Fruit fly (Drosophila melanogaster) whole organism, adult: ENCODE measurements around the gene Cyp28c1.

Experiments used
- CG12768 ChIP-seq: fragments of 200-800 bp; sonication (Bioruptor generic); optimal IDR thresholded peaks from 2 replicates; lab custom pipeline; 2017; ENCODE audit warnings: missing biosample characterization, missing genetic modification characterization, mild to moderate bottlenecking, moderate library complexity, missing genetic modification reagents
- CG14711 ChIP-seq: fragments of 200-800 bp; sonication (Bioruptor generic); optimal IDR thresholded peaks from 2 replicates; lab custom pipeline; 2018; ENCODE audit warnings: missing biosample characterization, mild to moderate bottlenecking, missing genetic modification characterization, moderate library complexity
- CG1620 ChIP-seq: fragments of 200-800 bp; sonication (Bioruptor generic); optimal IDR thresholded peaks from 2 replicates; lab custom pipeline; 2016; ENCODE audit warnings: missing biosample characterization, missing genetic modification characterization
- CG33017 ChIP-seq: fragments of 200-800 bp; sonication (Bioruptor generic); optimal IDR thresholded peaks from 2 replicates; lab custom pipeline; 2018; ENCODE audit warnings: missing biosample characterization, mild to moderate bottlenecking, missing genetic modification characterization, moderate library complexity
- CG7045 ChIP-seq: fragments of 200-800 bp; sonication (Bioruptor generic); optimal IDR thresholded peaks from 2 replicates; lab custom pipeline; 2017; ENCODE audit warnings: missing biosample characterization, mild to moderate bottlenecking, missing genetic modification characterization
- CG7101 ChIP-seq: fragments of 200-800 bp; sonication (Bioruptor generic); optimal IDR thresholded peaks from 2 replicates; lab custom pipeline; 2018; ENCODE audit warnings: missing biosample characterization, mild to moderate bottlenecking, missing genetic modification characterization, moderate library complexity
- Clk ChIP-seq: fragments of 200-800 bp; sonication (Bioruptor generic); optimal IDR thresholded peaks from 2 replicates; lab custom pipeline; 2017; ENCODE audit warnings: missing biosample characterization, missing genetic modification characterization
- Crg-1 ChIP-seq: fragments of 200-800 bp; sonication (Bioruptor generic); optimal IDR thresholded peaks from 2 replicates; lab custom pipeline; 2016; ENCODE audit warnings: missing biosample characterization, missing genetic modification characterization
- Mnt ChIP-seq: fragments of 200-800 bp; sonication (Bioruptor generic); optimal IDR thresholded peaks from 2 replicates; lab custom pipeline; 2016; ENCODE audit warnings: missing biosample characterization, mild to moderate bottlenecking, missing genetic modification characterization
- bab1 ChIP-seq: fragments of 200-800 bp; sonication (Bioruptor generic); optimal IDR thresholded peaks from 3 replicates; lab custom pipeline; 2019; ENCODE audit warnings: missing biosample characterization, mild to moderate bottlenecking, missing genetic modification characterization, moderate library complexity
- cic ChIP-seq: fragments of 200-800 bp; sonication (Bioruptor generic); optimal IDR thresholded peaks from 2 replicates; lab custom pipeline; 2017; ENCODE audit warnings: missing biosample characterization, mild to moderate bottlenecking, missing genetic modification characterization, moderate library complexity
- cnc ChIP-seq, 2 experiments: fragments of >200 bp; optimal IDR thresholded peaks; 2 replicates each; lab custom pipeline; 2017
- ovo ChIP-seq: fragments of 200-800 bp; sonication (Bioruptor generic); optimal IDR thresholded peaks from 2 replicates; lab custom pipeline; 2016; ENCODE audit warnings: missing biosample characterization, missing genetic modification characterization
- toe ChIP-seq: fragments of 200-800 bp; sonication (Bioruptor generic); optimal IDR thresholded peaks from 2 replicates; lab custom pipeline; 2016; ENCODE audit warnings: missing biosample characterization, missing genetic modification characterization

dm6 chrX:11848507-11849264 is 9.3 kb downstream of the Cyp28c1 start:
- no peak for TF ChIP-seq Clk (GFP tag; lab: Kevin White, UChicago)
- TF ChIP-seq CG33017 (tag; lab: Kevin White, UChicago): no peak
- TF ChIP-seq Mnt: no peak
- TF ChIP-seq CG7045: no peak
- TF ChIP-seq CG7101: no peak
- no peak for TF ChIP-seq CG1620 (GFP tag; lab: Kevin White, UChicago)
- TF ChIP-seq cnc (optimal IDR thresholded peaks at IDR 0.05; lab: Kevin White, UChicago): no peak
- TF ChIP-seq ovo (GFP tag; lab: Kevin White, UChicago): no peak
- no peak for TF ChIP-seq CG12768
- no peak for TF ChIP-seq CG14711
- TF ChIP-seq bab1 (GFP tag; lab: Kevin White, UChicago): no peak
- TF ChIP-seq toe (GFP tag; lab: Kevin White, UChicago): no peak
- TF ChIP-seq Crg-1 (GFP tag; lab: Kevin White, UChicago): no peak
- no peak for TF ChIP-seq cic
